Worm (Caenorhabditis elegans): ENCODE measurements around the gene abts-3.

The abts-3 gene

ce11 chrII:6113842-6114441 lies 18.8 kb upstream of the abts-3 start:
- TF ChIP-seq nhr-28 (tag; optimal IDR thresholded peaks at IDR 0.05) (no peak), lin-14 (GFP tag; optimal IDR thresholded peaks at IDR 0.05) (peak; percentile 16)

ce11 chrII:6115283-6115682 lies 17.4 kb upstream of the abts-3 start:
- TF ChIP-seq rnt-1 (tag; optimal IDR thresholded peaks at IDR 0.05) (no peak), efl-1 (optimal IDR thresholded peaks at IDR 0.05) (no peak), efl-1 (GFP tag; optimal IDR thresholded peaks at IDR 0.05 in 1 of 2) (no peak), fkh-10 (GFP tag; optimal IDR thresholded peaks at IDR 0.05) (peak; percentile 16), nhr-84 (tag; optimal IDR thresholded peaks at IDR 0.05) (no peak), Y116A8C.19 (tag; optimal IDR thresholded peaks at IDR 0.05; ENCODE audit: borderline replicate concordance) (no peak)

ce11 chrII:6116701-6117100 lies 16.0 kb upstream of the abts-3 start:
- TF ChIP-seq lin-39 (tag; optimal IDR thresholded peaks at IDR 0.05) = no peak
- peak; percentile 25 for TF ChIP-seq blmp-1 (tag; optimal IDR thresholded peaks at IDR 0.05)

ce11 chrII:6118163-6118562 lies 14.5 kb upstream of the abts-3 start, which contains the start of gene C29H12.6:
TSS of gene C29H12.6 (minus strand) at chrII:6118263.
- TF ChIP-seq ztf-4 (tag; optimal IDR thresholded peaks at IDR 0.05) (no peak), dsc-1 (tag; optimal IDR thresholded peaks at IDR 0.05) (peak; percentile 13)

- no peak for TF ChIP-seq C16A3.4 (tag; optimal IDR thresholded peaks at IDR 0.05)
- peak; percentile 61 for TF ChIP-seq lin-14 (GFP tag; optimal IDR thresholded peaks at IDR 0.05)
Measured at ce11 chrII:6120548-6120947, 12.1 kb upstream of the abts-3 start.

- TF ChIP-seq lin-14 (GFP tag; optimal IDR thresholded peaks at IDR 0.05) (peak; percentile 64), nhr-11 (tag; optimal IDR thresholded peaks at IDR 0.05) (no peak), dpl-1 (GFP tag; optimal IDR thresholded peaks at IDR 0.05) (peak in 1 of 3 experiments; percentile 30), C16A3.4 (tag; optimal IDR thresholded peaks at IDR 0.05) (peak; percentile 16), pag-3 (tag; optimal IDR thresholded peaks at IDR 0.05; ENCODE audit: borderline replicate concordance, insufficient read depth) (no peak), nhr-47 (tag; optimal IDR thresholded peaks at IDR 0.05) (peak; percentile 10), nhr-28 (tag; optimal IDR thresholded peaks at IDR 0.05) (no peak), elt-3 (tag; optimal IDR thresholded peaks at IDR 0.05) (peak in 1 of 6 experiments; percentile 9), elt-2 (tag; optimal IDR thresholded peaks at IDR 0.05) (peak; percentile 74), efl-1 (optimal IDR thresholded peaks at IDR 0.05) (peak; percentile 3 to 34), efl-1 (GFP tag; optimal IDR thresholded peaks at IDR 0.05 in 1 of 2) (peak in 1 of 2 experiments; percentile 21), mep-1 (tag; optimal IDR thresholded peaks at IDR 0.05) (peak; percentile 55), pqm-1 (tag; optimal IDR thresholded peaks at IDR 0.05) (peak; percentile 96), lsy-2 (tag; optimal IDR thresholded peaks at IDR 0.05) (peak in 1 of 2 experiments; percentile 19)
Measured at ce11 chrII:6122641-6123424, 9.9 kb upstream of the abts-3 start.

ce11 chrII:6123513-6123912 lies 9.2 kb upstream of the abts-3 start, which contains the start of gene C29H12.2:
TSS of gene C29H12.2 (plus strand) at chrII:6123809.
- TF ChIP-seq lin-14 (GFP tag; optimal IDR thresholded peaks at IDR 0.05) = peak; percentile 27
- TF ChIP-seq fkh-8 (tag; optimal IDR thresholded peaks at IDR 0.05) = no peak
- TF ChIP-seq grh-1 (GFP tag; IDR thresholded peaks at IDR 0.05) = no peak
- no peak for TF ChIP-seq efl-1 (optimal IDR thresholded peaks at IDR 0.05)
- peak; percentile 9 to 32 for TF ChIP-seq efl-1 (GFP tag; optimal IDR thresholded peaks at IDR 0.05 in 1 of 2)
- no peak for TF ChIP-seq ceh-8 (GFP tag; optimal IDR thresholded peaks at IDR 0.05)
- TF ChIP-seq ama-1 (optimal IDR thresholded peaks at IDR 0.05) = no peak
- no peak for TF ChIP-seq nhr-85 (tag)

Measured in whole organism, L1 larva.